Worm (Caenorhabditis elegans) whole organism, mixed stage, embryonic: ENCODE results near the gene B0238.12.

Experiments
- ceh-83 ChIP-seq: fragments of 200-800 bp; sonication (Bioruptor generic); optimal IDR thresholded peaks from 2 replicates; lab custom pipeline; 2018; ENCODE audit warnings: mild to moderate bottlenecking, missing genetic modification characterization, missing compliant biosample characterization
- hlh-1 ChIP-seq: fragments of 150-350 bp; optimal IDR thresholded peaks from 2 replicates; lab custom pipeline; 2014; ENCODE audit warnings: missing biosample characterization, missing genetic modification reagents, missing genetic modification characterization
- lin-13 ChIP-seq: fragments of 150-350 bp; optimal IDR thresholded peaks from 2 replicates; lab custom pipeline; 2014; ENCODE audit warnings: missing biosample characterization, missing genetic modification characterization
- lsy-2 ChIP-seq: fragments of 150-350 bp; optimal IDR thresholded peaks from 2 replicates; lab custom pipeline; 2014; ENCODE audit warnings: missing biosample characterization, missing genetic modification characterization
- nhr-237 ChIP-seq: fragments of 150-350 bp; optimal IDR thresholded peaks from 2 replicates; lab custom pipeline; 2014; ENCODE audit warnings: missing biosample characterization, missing genetic modification characterization
- nhr-28 ChIP-seq: fragments of 150-350 bp; optimal IDR thresholded peaks from 2 replicates; lab custom pipeline; 2014; ENCODE audit warnings: missing biosample characterization, missing genetic modification characterization

- no peak for TF ChIP-seq nhr-237 (tag; lab: Kevin White, UChicago)
- TF ChIP-seq lin-13 (tag; lab: Kevin White, UChicago) = no peak
- TF ChIP-seq lsy-2 (tag; lab: Kevin White, UChicago) = no peak
- no peak for TF ChIP-seq hlh-1 (tag; lab: Kevin White, UChicago)
- TF ChIP-seq ceh-83 (GFP tag; lab: Kevin White, UChicago) = no peak
- no peak for TF ChIP-seq nhr-28 (tag; lab: Kevin White, UChicago)
These were observed 9.9 kb downstream of the B0238.12 start for ce11 chrV:5275426-5276007.
